Fruit fly (Drosophila melanogaster) whole organism, embryonic: Measurements from ENCODE around the gene FipoQ.

Source experiments
- Atf6 ChIP-seq: fragments of 200-800 bp; sonication (Bioruptor generic); IDR thresholded peaks from 2 replicates; pipeline ENCODE4 v1.3.6; 2022; ENCODE audit warnings: missing biosample characterization, missing genetic modification characterization
- B-H1 ChIP-seq: fragments of 200-800 bp; sonication (Bioruptor generic); IDR thresholded peaks from 3 replicates; pipeline ENCODE4 v1.3.6; 2022; ENCODE audit warnings: missing biosample characterization, missing genetic modification characterization
- B-H2 ChIP-seq: fragments of 200-800 bp; sonication (Bioruptor generic); optimal IDR thresholded peaks from 2 replicates; lab custom pipeline; 2018; ENCODE audit warnings: missing biosample characterization, mild to moderate bottlenecking, missing genetic modification characterization
- C15 ChIP-seq: fragments of 200-800 bp; sonication (Bioruptor generic); IDR thresholded peaks from 3 replicates; pipeline ENCODE4 v1.3.6; 2022; ENCODE audit warnings: missing biosample characterization, missing genetic modification characterization
- CG10979 ChIP-seq: fragments of 200-800 bp; sonication (Bioruptor generic); optimal IDR thresholded peaks from 2 replicates; lab custom pipeline; 2018; ENCODE audit warnings: missing biosample characterization, mild to moderate bottlenecking, missing genetic modification characterization, moderate library complexity
- CG14014 ChIP-seq: fragments of 200-800 bp; sonication (Bioruptor generic); IDR thresholded peaks from 2 replicates; pipeline ENCODE4 v1.3.6; 2022; ENCODE audit warnings: missing biosample characterization, missing genetic modification characterization
- CG14667 ChIP-seq: fragments of 200-800 bp; sonication (Bioruptor generic); IDR thresholded peaks from 2 replicates; pipeline ENCODE4 v1.3.6; 2022; ENCODE audit warnings: missing biosample characterization, missing genetic modification characterization
- CG14860 ChIP-seq: fragments of 200-800 bp; sonication (Bioruptor generic); IDR thresholded peaks from 3 replicates; pipeline ENCODE4 v1.3.6; 2022; ENCODE audit warnings: missing biosample characterization, missing genetic modification characterization; ENCODE audit not compliant: partially characterized antibody
- CG1603 ChIP-seq: fragments of 200-800 bp; sonication (Bioruptor generic); optimal IDR thresholded peaks from 2 replicates; lab custom pipeline; 2019; ENCODE audit warnings: missing biosample characterization, mild to moderate bottlenecking, missing genetic modification characterization, moderate library complexity
- CG17802 ChIP-seq: fragments of 200-800 bp; sonication (Bioruptor generic); optimal IDR thresholded peaks from 2 replicates; lab custom pipeline; 2018; ENCODE audit warnings: missing biosample characterization, mild to moderate bottlenecking, missing genetic modification characterization, moderate library complexity
- CG2875 ChIP-seq: fragments of 200-800 bp; sonication (Bioruptor generic); optimal IDR thresholded peaks from 2 replicates; lab custom pipeline; 2017; ENCODE audit warnings: missing biosample characterization, mild to moderate bottlenecking, missing genetic modification characterization, missing genetic modification reagents
- CG30403 ChIP-seq: fragments of 200-800 bp; sonication (Bioruptor generic); optimal IDR thresholded peaks from 3 replicates; lab custom pipeline; 2016; ENCODE audit warnings: missing biosample characterization, missing genetic modification characterization
- CG31388 ChIP-seq: fragments of 200-800 bp; sonication (Bioruptor generic); optimal IDR thresholded peaks from 2 replicates; lab custom pipeline; 2016; ENCODE audit warnings: missing biosample characterization, missing genetic modification characterization
- CG34224 ChIP-seq: fragments of 200-800 bp; sonication (Bioruptor generic); IDR thresholded peaks from 3 replicates; pipeline ENCODE4 v1.3.6; 2022; ENCODE audit warnings: missing biosample characterization, missing genetic modification characterization; ENCODE audit not compliant: partially characterized antibody
- CG43689 ChIP-seq: fragments of 200-800 bp; sonication (Bioruptor generic); IDR thresholded peaks from 2 replicates; pipeline ENCODE4 v1.3.6; 2022; ENCODE audit warnings: missing biosample characterization, missing genetic modification characterization
- CG5953 ChIP-seq: fragments of 200-800 bp; sonication (Bioruptor generic); IDR thresholded peaks from 2 replicates; pipeline ENCODE4 v1.3.6; 2022; ENCODE audit warnings: missing biosample characterization, missing genetic modification characterization
- CG7271 ChIP-seq: fragments of 200-800 bp; sonication (Bioruptor generic); optimal IDR thresholded peaks from 2 replicates; lab custom pipeline; 2018; ENCODE audit warnings: missing biosample characterization, mild to moderate bottlenecking, missing genetic modification characterization, moderate library complexity
- CG9215 ChIP-seq: fragments of 200-800 bp; sonication (Bioruptor generic); IDR thresholded peaks from 2 replicates; pipeline ENCODE4 v1.3.6; 2022; ENCODE audit warnings: missing biosample characterization, missing genetic modification characterization
- Chrac-16 ChIP-seq: fragments of 200-800 bp; sonication (Bioruptor generic); optimal IDR thresholded peaks from 3 replicates; lab custom pipeline; 2016; ENCODE audit warnings: missing biosample characterization, missing genetic modification characterization
- D19B ChIP-seq: fragments of 200-800 bp; sonication (Bioruptor generic); optimal IDR thresholded peaks from 2 replicates; lab custom pipeline; 2017; ENCODE audit warnings: missing biosample characterization, mild to moderate bottlenecking, missing genetic modification characterization
- Deaf1 ChIP-seq: fragments of 200-800 bp; optimal IDR thresholded peaks from 3 replicates; lab custom pipeline; 2019; ENCODE audit warnings: missing biosample characterization, mild to moderate bottlenecking, missing genetic modification characterization, moderate library complexity
- Dip2 ChIP-seq: fragments of 200-800 bp; sonication (Bioruptor generic); IDR thresholded peaks from 2 replicates; pipeline ENCODE4 v1.3.6; 2022; ENCODE audit warnings: missing biosample characterization, missing genetic modification characterization
- Doc2 ChIP-seq: fragments of 200-800 bp; sonication (Bioruptor generic); IDR thresholded peaks from 2 replicates; pipeline ENCODE4 v1.3.6; 2022; ENCODE audit warnings: missing biosample characterization, missing genetic modification characterization
- Dref ChIP-seq: fragments of 200-800 bp; sonication (Bioruptor generic); IDR thresholded peaks from 2 replicates; pipeline ENCODE4 v1.3.6; 2022; ENCODE audit warnings: missing biosample characterization, missing genetic modification characterization
- H15 ChIP-seq: fragments of 200-800 bp; sonication (Bioruptor generic); IDR thresholded peaks from 3 replicates; pipeline ENCODE4 v1.3.6; 2022; ENCODE audit warnings: missing biosample characterization, missing genetic modification characterization
- HLH3B ChIP-seq: fragments of 200-800 bp; sonication (Bioruptor generic); IDR thresholded peaks from 2 replicates; pipeline ENCODE4 v1.3.6; 2022; ENCODE audit warnings: missing biosample characterization, missing genetic modification characterization
- NC2β ChIP-seq: fragments of 200-800 bp; sonication (Bioruptor generic); optimal IDR thresholded peaks from 2 replicates; lab custom pipeline; 2016; ENCODE audit warnings: missing biosample characterization, missing genetic modification characterization
- Neu2 ChIP-seq: fragments of 200-800 bp; sonication (Bioruptor generic); optimal IDR thresholded peaks from 3 replicates; lab custom pipeline; 2016; ENCODE audit warnings: missing biosample characterization, missing genetic modification characterization, borderline replicate concordance
- Pdp1 ChIP-seq, 2 experiments: fragments of 200-800 bp; sonication (Bioruptor generic); optimal IDR thresholded peaks; 3 replicates each; lab custom pipeline; 2016; ENCODE audit warnings: missing biosample characterization in 2 of 2, missing genetic modification characterization in 2 of 2, mild to moderate bottlenecking in 1 of 2, moderate library complexity in 1 of 2
- Rx ChIP-seq: fragments of 200-800 bp; sonication (Bioruptor generic); IDR thresholded peaks from 2 replicates; pipeline ENCODE4 v1.3.6; 2022; ENCODE audit warnings: missing biosample characterization, missing genetic modification characterization
- Ssrp ChIP-seq: fragments of 200-800 bp; sonication (Bioruptor generic); optimal IDR thresholded peaks from 2 replicates; lab custom pipeline; 2018; ENCODE audit warnings: missing biosample characterization, mild to moderate bottlenecking, missing genetic modification characterization, moderate library complexity
- Usf ChIP-seq: fragments of 200-800 bp; sonication (Bioruptor generic); optimal IDR thresholded peaks from 2 replicates; lab custom pipeline; 2017; ENCODE audit warnings: missing genotype, missing biosample characterization, missing genetic modification characterization
- Vsx1 ChIP-seq: fragments of 200-800 bp; sonication (Bioruptor generic); optimal IDR thresholded peaks from 2 replicates; lab custom pipeline; 2017; ENCODE audit warnings: missing biosample characterization, mild to moderate bottlenecking, missing genetic modification characterization, missing genetic modification reagents
- Xbp1 ChIP-seq: fragments of 200-800 bp; sonication (Bioruptor generic); optimal IDR thresholded peaks from 3 replicates; lab custom pipeline; 2016; ENCODE audit warnings: missing biosample characterization, mild to moderate bottlenecking, missing genetic modification characterization
- Xrp1 ChIP-seq: fragments of 200-800 bp; sonication (Bioruptor generic); IDR thresholded peaks from 2 replicates; pipeline ENCODE4 v1.3.6; 2022; ENCODE audit warnings: missing biosample characterization, missing genetic modification characterization
- az2 ChIP-seq: fragments of 200-800 bp; sonication (Bioruptor generic); optimal IDR thresholded peaks from 3 replicates; lab custom pipeline; 2016; ENCODE audit warnings: missing biosample characterization, missing genetic modification characterization
- bsh ChIP-seq, 2 experiments: fragments of 200-800 bp; sonication (Bioruptor generic); optimal IDR thresholded peaks; 2 replicates each; lab custom pipeline; 2017 to 2018; ENCODE audit warnings: mild to moderate bottlenecking in 2 of 2, missing biosample characterization in 2 of 2, missing genetic modification characterization in 2 of 2, moderate library complexity in 1 of 2
- chm ChIP-seq: fragments of 200-800 bp; sonication (Bioruptor generic); IDR thresholded peaks from 2 replicates; pipeline ENCODE4 v1.3.6; 2022; ENCODE audit warnings: missing biosample characterization, missing genetic modification characterization
- chn ChIP-seq: fragments of 200-800 bp; sonication (Bioruptor generic); optimal IDR thresholded peaks from 2 replicates; lab custom pipeline; 2016; ENCODE audit warnings: missing biosample characterization, missing genetic modification characterization
- cwo ChIP-seq: fragments of 200-800 bp; sonication (Bioruptor generic); optimal IDR thresholded peaks from 3 replicates; lab custom pipeline; 2017; ENCODE audit warnings: missing biosample characterization, missing genetic modification characterization, mild to moderate bottlenecking, moderate library complexity, missing genetic modification reagents
- ems ChIP-seq: fragments of 200-800 bp; sonication (Bioruptor generic); optimal IDR thresholded peaks from 3 replicates; lab custom pipeline; 2016; ENCODE audit warnings: missing biosample characterization, missing genetic modification characterization
- grn ChIP-seq: fragments of 200-800 bp; sonication (Bioruptor generic); optimal IDR thresholded peaks from 3 replicates; lab custom pipeline; 2017; ENCODE audit warnings: missing biosample characterization, missing genetic modification characterization
- hth ChIP-seq: fragments of >200 bp; optimal IDR thresholded peaks from 2 replicates; lab custom pipeline; 2017; ENCODE audit warnings: inconsistent platforms
- inv ChIP-seq: fragments of 200-800 bp; sonication (Bioruptor generic); IDR thresholded peaks from 2 replicates; pipeline ENCODE4 v1.3.6; 2022; ENCODE audit warnings: missing biosample characterization, missing genetic modification characterization; ENCODE audit not compliant: partially characterized antibody
- jumu ChIP-seq: fragments of 200-800 bp; sonication (Bioruptor generic); optimal IDR thresholded peaks from 3 replicates; lab custom pipeline; 2016; ENCODE audit warnings: missing biosample characterization, missing genetic modification characterization
- nerfin-2 ChIP-seq: fragments of 200-800 bp; sonication (Bioruptor generic); IDR thresholded peaks from 2 replicates; pipeline ENCODE4 v1.3.6; 2022; ENCODE audit warnings: missing biosample characterization, missing genetic modification characterization; ENCODE audit not compliant: partially characterized antibody
- oc ChIP-seq: fragments of 200-800 bp; sonication (Bioruptor generic); optimal IDR thresholded peaks from 2 replicates; lab custom pipeline; 2018; ENCODE audit warnings: missing biosample characterization, mild to moderate bottlenecking, missing genetic modification characterization, moderate library complexity
- rib ChIP-seq: fragments of 200-800 bp; sonication (Bioruptor generic); IDR thresholded peaks from 2 replicates; pipeline ENCODE4 v1.3.6; 2022; ENCODE audit warnings: missing biosample characterization, missing genetic modification characterization
- schlank ChIP-seq: fragments of 200-800 bp; sonication (Bioruptor generic); optimal IDR thresholded peaks from 2 replicates; lab custom pipeline; 2018; ENCODE audit warnings: missing biosample characterization, mild to moderate bottlenecking, missing genetic modification characterization
- sim ChIP-seq: fragments of 200-800 bp; sonication (Bioruptor generic); IDR thresholded peaks from 2 replicates; pipeline ENCODE4 v1.3.6; 2022; ENCODE audit warnings: missing biosample characterization, missing genetic modification characterization

The FipoQ gene

DNA sequence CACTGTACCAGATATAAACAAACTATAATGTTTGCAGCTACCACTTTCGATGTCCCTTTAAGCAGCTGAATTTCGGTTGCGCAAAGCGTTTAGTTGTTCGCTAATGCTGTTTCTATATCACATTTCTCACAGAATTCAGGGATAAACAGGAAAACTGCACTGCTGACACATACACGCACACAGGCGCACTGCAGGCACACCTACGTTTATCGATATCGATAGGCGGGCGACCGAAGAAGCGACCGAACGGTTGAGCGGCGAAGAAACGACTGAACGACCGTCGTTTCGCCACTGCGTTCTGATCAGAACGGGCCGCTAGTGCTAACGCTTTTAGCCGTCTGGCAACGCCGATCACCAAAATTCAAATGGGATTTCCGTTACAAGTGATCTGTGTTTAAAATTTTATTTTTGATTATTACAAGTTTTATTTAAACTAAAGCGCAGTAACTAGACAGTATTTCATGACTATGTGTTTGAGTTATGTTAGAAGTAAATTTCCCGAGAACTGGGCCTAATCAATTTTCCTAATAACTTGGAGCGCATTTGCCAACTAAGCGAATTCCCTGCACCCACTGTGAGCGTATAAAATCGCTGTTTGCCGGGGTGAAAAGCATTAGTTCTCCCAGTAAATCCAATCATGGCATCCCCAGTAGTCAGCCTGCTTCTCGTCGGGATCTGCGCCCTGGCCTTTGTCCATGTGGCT is 1.2 kb upstream of the FipoQ start, which contains the start of the genes CG2310 and Diedel (continued):
- TF ChIP-seq bsh (GFP tag; optimal IDR thresholded peaks at IDR 0.05; lab: Kevin White, UChicago), result no peak
- no peak for TF ChIP-seq CG2875 (GFP tag; lab: Kevin White, UChicago)
- no peak for TF ChIP-seq hth (lab: Kevin White, UChicago)
- no peak for TF ChIP-seq Chrac-16
- TF ChIP-seq CG1603 (tag; lab: Kevin White, UChicago), result peak; percentile 65
- TF ChIP-seq grn (GFP tag; lab: Kevin White, UChicago), result no peak
- TF ChIP-seq CG7271, result no peak
- TF ChIP-seq nerfin-2 (GFP tag; lab: Robert Waterston, UW), result peak; percentile 70
- TF ChIP-seq D19B, result no peak
- peak; percentile 85 for TF ChIP-seq Deaf1 (tag; lab: Kevin White, UChicago)
- peak; percentile 9 for TF ChIP-seq chn
- no peak for TF ChIP-seq Ssrp (tag; lab: Kevin White, UChicago)
- TF ChIP-seq Pdp1 (GFP tag; optimal IDR thresholded peaks at IDR 0.05; lab: Kevin White, UChicago), result peak in 1 of 2 experiments; percentile 20
- TF ChIP-seq Xbp1 (GFP tag; lab: Kevin White, UChicago), result no peak
- no peak for TF ChIP-seq Atf6 (GFP tag; lab: Robert Waterston, UW)
- peak; percentile 80 for TF ChIP-seq Neu2 (GFP tag; lab: Kevin White, UChicago)
- TF ChIP-seq CG10979, result peak; percentile 37
- no peak for TF ChIP-seq Usf (GFP tag; lab: Kevin White, UChicago)
- no peak for TF ChIP-seq CG30403 (GFP tag; lab: Kevin White, UChicago)
- TF ChIP-seq jumu (GFP tag; lab: Kevin White, UChicago), result peak; percentile 0
- TF ChIP-seq rib (GFP tag; lab: Robert Waterston, UW), result 0 out of 2 replicates have a peak, but pooled peaks have one; percentile 21
- no peak for TF ChIP-seq CG5953 (GFP tag; lab: Robert Waterston, UW)
- no peak for TF ChIP-seq Vsx1 (GFP tag; lab: Kevin White, UChicago)
- TF ChIP-seq oc (tag; lab: Kevin White, UChicago), result no peak
- TF ChIP-seq CG14667, result no peak
- peak; percentile 40; the same call in 2 of the 3 replicates for TF ChIP-seq CG34224 (GFP tag; lab: Robert Waterston, UW)
- TF ChIP-seq CG14014 (GFP tag; lab: Robert Waterston, UW), result 0 out of 2 replicates have a peak, but pooled peaks have one; percentile 38
- peak; percentile 73 for TF ChIP-seq Dref
- 0 out of 2 replicates have a peak, but pooled peaks have one; percentile 24 for TF ChIP-seq Rx (GFP tag; lab: Robert Waterston, UW)
- no peak for TF ChIP-seq CG43689 (GFP tag; lab: Robert Waterston, UW)
- TF ChIP-seq B-H2, result no peak
- no peak for TF ChIP-seq CG14860 (GFP tag; lab: Robert Waterston, UW)
- TF ChIP-seq HLH3B, result no peak
- no peak for TF ChIP-seq Doc2 (GFP tag; lab: Robert Waterston, UW)
- TF ChIP-seq Xrp1 (GFP tag; lab: Robert Waterston, UW), result no peak
- peak; percentile 27 for TF ChIP-seq NC2β (GFP tag; lab: Kevin White, UChicago)
- TF ChIP-seq az2 (GFP tag; lab: Kevin White, UChicago), result no peak
- peak; percentile 17 for TF ChIP-seq CG17802 (tag; lab: Kevin White, UChicago)
- TF ChIP-seq chm (GFP tag; lab: Robert Waterston, UW), result peak; percentile 43; the same call in 1 of the 2 replicates
- TF ChIP-seq sim, result no peak
- TF ChIP-seq CG9215, result no peak
- no peak for TF ChIP-seq C15 (GFP tag; lab: Robert Waterston, UW)
- TF ChIP-seq Dip2, result no peak
- no peak for TF ChIP-seq ems (GFP tag; lab: Kevin White, UChicago)
- no peak for TF ChIP-seq B-H1
- no peak for TF ChIP-seq H15 (GFP tag; lab: Robert Waterston, UW)
- no peak for TF ChIP-seq cwo (GFP tag; lab: Kevin White, UChicago)
- no peak for TF ChIP-seq schlank (tag; lab: Kevin White, UChicago)
- TF ChIP-seq inv (GFP tag; lab: Robert Waterston, UW), result peak; percentile 45; the same call in 1 of the 2 replicates
- no peak for TF ChIP-seq CG31388
